Worm (Caenorhabditis elegans): Measurements from ENCODE around the gene H12D21.11.

DNA sequence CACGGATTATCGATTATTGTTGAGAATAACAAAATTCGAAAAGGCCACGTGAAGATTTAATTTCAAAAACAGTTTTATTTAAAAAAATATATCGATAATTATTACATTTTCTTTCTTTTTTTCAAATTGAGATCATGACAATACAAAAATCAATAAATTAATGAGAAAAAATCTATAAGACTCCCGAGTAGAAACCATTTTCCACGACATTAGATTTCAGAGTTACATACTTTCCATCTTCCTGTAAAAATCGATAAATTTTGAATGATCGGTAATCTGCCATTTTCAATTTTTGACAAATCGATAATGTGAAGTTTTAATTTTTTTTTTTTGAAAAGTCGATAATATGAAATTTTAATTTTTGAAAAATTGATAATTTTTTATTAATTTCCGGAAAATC lies 30.0 kb downstream of the H12D21.11 start, which contains the start of gene C30G7.3:
- TF ChIP-seq ama-1 (optimal IDR thresholded peaks at IDR 0.05), result no peak
- TF ChIP-seq flt-1 (GFP tag; IDR thresholded peaks at IDR 0.05), result no peak
- no peak for TF ChIP-seq hmbx-1 (tag; optimal IDR thresholded peaks at IDR 0.05)
- no peak for TF ChIP-seq hnd-1 (tag; optimal IDR thresholded peaks at IDR 0.05)
- no peak for TF ChIP-seq scrt-1 (GFP tag; IDR thresholded peaks at IDR 0.05)
- no peak for TF ChIP-seq ceh-36 (tag; optimal IDR thresholded peaks at IDR 0.05)
- TF ChIP-seq tbx-11 (GFP tag; IDR thresholded peaks at IDR 0.05), result no peak
- TF ChIP-seq ceh-13 (GFP tag; optimal IDR thresholded peaks at IDR 0.05), result no peak
- TF ChIP-seq pes-1 (GFP tag; IDR thresholded peaks at IDR 0.05), result no peak
- TF ChIP-seq F13C5.2 (tag; optimal IDR thresholded peaks at IDR 0.05), result no peak
- TF ChIP-seq tra-4 (tag; optimal IDR thresholded peaks at IDR 0.05), result no peak
- no peak for TF ChIP-seq hmg-4 (GFP tag; optimal IDR thresholded peaks at IDR 0.05)
